Worm (Caenorhabditis elegans) whole organism, L4 larva: ENCODE measurements around the gene fbxb-83.
"Not testable (repeated sequence)": the region's sequence is repeated elsewhere in the genome, so short reads cannot be mapped to it uniquely, and the experiment has no call there.

Experiments used
- F37D6.2 ChIP-seq: sonication (generic microtip); optimal IDR thresholded peaks from 2 replicates; lab custom pipeline; 2016; ENCODE audit warnings: mild to moderate bottlenecking, missing genetic modification characterization, missing compliant biosample characterization
- F44E2.7 ChIP-seq: fragments of 200-800 bp; sonication (Bioruptor generic); IDR thresholded peaks from 2 replicates; pipeline ENCODE4 v2.1.2; 2022; ENCODE audit warnings: missing genetic modification characterization, missing compliant biosample characterization
- R02D3.7 ChIP-seq: fragments of 150-350 bp; sonication (generic microtip); optimal IDR thresholded peaks from 3 replicates; lab custom pipeline; 2014; ENCODE audit warnings: missing biosample characterization, missing genetic modification characterization
- T26A8.4 ChIP-seq: fragments of 200-800 bp; sonication (Bioruptor generic); IDR thresholded peaks from 2 replicates; pipeline ENCODE4 v1.3.6; 2022; ENCODE audit warnings: missing genetic modification characterization, missing compliant biosample characterization
- Y5F2A.4 ChIP-seq: fragments of 200-800 bp; sonication (Bioruptor generic); optimal IDR thresholded peaks from 2 replicates; lab custom pipeline; 2018; ENCODE audit warnings: mild to moderate bottlenecking, missing genetic modification characterization, missing compliant biosample characterization
- ZK337.2 ChIP-seq: fragments of 200-800 bp; sonication (Bioruptor generic); IDR thresholded peaks from 2 replicates; pipeline ENCODE4 v1.3.6; 2022; ENCODE audit warnings: missing genetic modification reagents, missing genetic modification characterization, missing compliant biosample characterization
- aly-2 ChIP-seq: sonication (generic microtip); optimal IDR thresholded peaks from 2 replicates; lab custom pipeline; 2018; ENCODE audit warnings: missing biosample characterization, missing genetic modification characterization
- ceh-20 ChIP-seq: fragments of 200-800 bp; sonication (Bioruptor generic); IDR thresholded peaks from 2 replicates; pipeline ENCODE4 v1.3.6; 2022; ENCODE audit warnings: missing genetic modification reagents, missing genetic modification characterization, missing compliant biosample characterization
- ceh-44 ChIP-seq: fragments of 200-800 bp; sonication (Bioruptor generic); IDR thresholded peaks from 2 replicates; pipeline ENCODE4 v1.3.6; 2022; ENCODE audit warnings: missing genetic modification reagents, missing genetic modification characterization, missing compliant biosample characterization
- cey-2 ChIP-seq: sonication (generic microtip); optimal IDR thresholded peaks from 3 replicates; lab custom pipeline; 2017; ENCODE audit warnings: missing genetic modification characterization, mild to moderate bottlenecking, missing compliant biosample characterization, antibody characterized with exemption, borderline replicate concordance; ENCODE audit not compliant: insufficient read depth
- dmd-6 ChIP-seq: fragments of 200-800 bp; sonication (Bioruptor generic); IDR thresholded peaks from 2 replicates; pipeline ENCODE4 v1.3.6; 2022; ENCODE audit warnings: missing genetic modification reagents, missing genetic modification characterization, missing compliant biosample characterization
- dmd-8 ChIP-seq: fragments of 200-800 bp; sonication (Bioruptor generic); IDR thresholded peaks from 2 replicates; pipeline ENCODE4 v1.3.6; 2022; ENCODE audit warnings: missing genetic modification characterization, missing compliant biosample characterization
- egl-27 ChIP-seq: sonication (generic microtip); optimal IDR thresholded peaks from 3 replicates; lab custom pipeline; 2017; ENCODE audit warnings: missing biosample characterization, missing genetic modification reagents, missing genetic modification characterization
- fkh-10 ChIP-seq: fragments of 150-350 bp; optimal IDR thresholded peaks from 2 replicates; lab custom pipeline; 2014; ENCODE audit warnings: missing biosample characterization, missing genetic modification reagents, missing genetic modification characterization
- gei-8 ChIP-seq: fragments of 200-800 bp; sonication (Bioruptor generic); optimal IDR thresholded peaks from 2 replicates; lab custom pipeline; 2018; ENCODE audit warnings: mild to moderate bottlenecking, missing genetic modification characterization, missing compliant biosample characterization
- hlh-11 ChIP-seq: fragments of 200-800 bp; sonication (Bioruptor generic); optimal IDR thresholded peaks from 2 replicates; lab custom pipeline; 2018; ENCODE audit warnings: mild to moderate bottlenecking, missing genetic modification characterization, missing compliant biosample characterization
- hlh-30 ChIP-seq: sonication (generic microtip); optimal IDR thresholded peaks from 2 replicates; lab custom pipeline; 2017; ENCODE audit warnings: antibody characterized with exemption, mild to moderate bottlenecking, missing genetic modification characterization, missing compliant biosample characterization; ENCODE audit not compliant: insufficient read depth
- hmg-1.1 ChIP-seq: fragments of 200-800 bp; sonication (Bioruptor generic); IDR thresholded peaks from 2 replicates; pipeline ENCODE4 v1.3.6; 2022; ENCODE audit warnings: missing genetic modification reagents, missing genetic modification characterization, missing compliant biosample characterization
- lim-7 ChIP-seq: fragments of 200-800 bp; sonication (Bioruptor generic); IDR thresholded peaks from 2 replicates; pipeline ENCODE4 v1.3.6; 2022; ENCODE audit warnings: missing genetic modification characterization, missing compliant biosample characterization
- lin-1 ChIP-seq: fragments of 200-800 bp; sonication (Bioruptor generic); IDR thresholded peaks from 2 replicates; pipeline ENCODE4 v1.3.6; 2022; ENCODE audit warnings: missing genetic modification reagents, missing genetic modification characterization, missing compliant biosample characterization
- lsy-2 ChIP-seq, 2 experiments: fragments of 150-350 bp in 1 of 2; sonication (generic microtip) in 1 of 2; optimal IDR thresholded peaks; 2 replicates each; lab custom pipeline; 2014 to 2017; ENCODE audit warnings: missing biosample characterization in 2 of 2, missing genetic modification characterization in 2 of 2
- mep-1 ChIP-seq: fragments of 150-350 bp; sonication (generic microtip); optimal IDR thresholded peaks from 3 replicates; lab custom pipeline; 2014; ENCODE audit warnings: missing biosample characterization, missing genetic modification characterization
- mes-2 ChIP-seq: sonication (generic microtip); optimal IDR thresholded peaks from 2 replicates; lab custom pipeline; 2016; ENCODE audit warnings: missing genotype, mild to moderate bottlenecking, missing genetic modification characterization, missing compliant biosample characterization; ENCODE audit not compliant: poor library complexity, severe bottlenecking
- mxl-2 ChIP-seq: fragments of 200-800 bp; sonication (Bioruptor generic); conservative IDR thresholded peaks from 2 replicates; pipeline ENCODE4 v1.3.6; 2022; ENCODE audit warnings: missing genetic modification reagents, missing genetic modification characterization, missing compliant biosample characterization
- mxl-3 ChIP-seq: fragments of 200-800 bp; sonication (Bioruptor generic); optimal IDR thresholded peaks from 2 replicates; lab custom pipeline; 2018; ENCODE audit warnings: mild to moderate bottlenecking, missing genetic modification characterization, missing compliant biosample characterization
- nhr-11 ChIP-seq: fragments of 150-350 bp; optimal IDR thresholded peaks from 2 replicates; lab custom pipeline; 2014; ENCODE audit warnings: missing biosample characterization, missing genetic modification characterization
- nhr-111 ChIP-seq: fragments of 200-800 bp; sonication (Bioruptor generic); optimal IDR thresholded peaks from 2 replicates; lab custom pipeline; 2018; ENCODE audit warnings: mild to moderate bottlenecking, missing genetic modification characterization, missing compliant biosample characterization
- nhr-237 ChIP-seq: sonication (generic microtip); optimal IDR thresholded peaks from 2 replicates; lab custom pipeline; 2017; ENCODE audit warnings: missing biosample characterization, missing genetic modification characterization
- nhr-42 ChIP-seq: fragments of 200-800 bp; sonication (Bioruptor generic); IDR thresholded peaks from 2 replicates; pipeline ENCODE4 v1.3.6; 2022; ENCODE audit warnings: missing genetic modification characterization, missing compliant biosample characterization
- nhr-6 ChIP-seq: fragments of 150-350 bp; optimal IDR thresholded peaks from 2 replicates; lab custom pipeline; 2014; ENCODE audit warnings: missing biosample characterization, missing genetic modification characterization
- nhr-76 ChIP-seq: fragments of 150-350 bp; optimal IDR thresholded peaks from 2 replicates; lab custom pipeline; 2014; ENCODE audit warnings: missing biosample characterization, missing genetic modification characterization
- sdz-12 ChIP-seq: fragments of 200-800 bp; sonication (Bioruptor generic); optimal IDR thresholded peaks from 2 replicates; lab custom pipeline; 2018; ENCODE audit warnings: mild to moderate bottlenecking, missing genetic modification characterization, missing compliant biosample characterization
- skn-1 ChIP-seq: fragments of 150-350 bp; optimal IDR thresholded peaks from 2 replicates; lab custom pipeline; 2014; ENCODE audit warnings: missing biosample characterization, missing genetic modification characterization
- spr-1 ChIP-seq: sonication (generic microtip); optimal IDR thresholded peaks from 2 replicates; lab custom pipeline; 2016; ENCODE audit warnings: mild to moderate bottlenecking, missing genetic modification characterization, missing compliant biosample characterization
- spr-3 ChIP-seq: fragments of 200-800 bp; sonication (Bioruptor generic); optimal IDR thresholded peaks from 2 replicates; lab custom pipeline; 2018; ENCODE audit warnings: mild to moderate bottlenecking, missing genetic modification characterization, missing compliant biosample characterization
- unc-62 ChIP-seq, 3 experiments: fragments of 150-350 bp in 1 of 3; sonication (generic microtip); optimal IDR thresholded peaks in 2 of 3; peaks in 1 of 3; 1 replicate in 1 of 3; 2 replicates in 2 of 3; lab custom pipeline; 2014 to 2017; ENCODE audit warnings: missing biosample characterization in 3 of 3, missing genetic modification characterization in 3 of 3, missing genetic modification reagents in 3 of 3, missing genotype in 1 of 3
- vab-7 ChIP-seq: fragments of 200-800 bp; sonication (Bioruptor generic); IDR thresholded peaks from 2 replicates; pipeline ENCODE4 v1.3.6; 2022; ENCODE audit warnings: missing genetic modification reagents, missing genetic modification characterization, missing compliant biosample characterization
- zag-1 ChIP-seq: fragments of 150-350 bp; optimal IDR thresholded peaks from 2 replicates; lab custom pipeline; 2014; ENCODE audit warnings: missing biosample characterization, missing genetic modification characterization
- ztf-7 ChIP-seq: fragments of 150-350 bp; optimal IDR thresholded peaks from 2 replicates; lab custom pipeline; 2014; ENCODE audit warnings: missing biosample characterization, missing genetic modification characterization

The fbxb-83 gene

DNA sequence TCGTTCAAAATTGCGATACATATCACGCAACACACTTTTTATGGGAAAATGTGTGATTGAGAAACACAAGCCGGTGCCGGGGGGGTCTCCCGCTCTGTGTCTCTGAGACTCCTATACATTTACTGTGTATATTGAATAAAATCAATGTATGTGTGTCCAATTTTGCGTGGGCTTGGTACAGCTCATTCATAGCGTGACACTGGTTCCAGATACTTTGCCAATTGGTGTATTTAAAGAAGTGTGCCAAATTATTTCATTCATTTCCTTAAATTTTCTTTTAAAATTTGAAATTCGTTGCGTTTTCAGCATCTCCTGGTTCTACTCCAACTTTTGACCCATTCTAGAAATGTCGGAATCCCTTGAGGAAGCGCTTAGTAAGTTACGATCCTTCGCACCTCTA lies 27.8 kb downstream of the fbxb-83 start, which contains the start of gene C29F9.5:
Gene C29F9.5 (plus strand): TSS at position 301 of the 400 bp plus-strand sequence.
- TF ChIP-seq unc-62 (GFP tag; optimal IDR thresholded peaks at IDR 0.05 in 1 of 2; lab: Kevin White, UChicago) (peak in 1 of 2 experiments; percentile 59), unc-62 (tag; optimal IDR thresholded peaks at IDR 0.05; lab: Kevin White, UChicago) (no peak), vab-7 (GFP tag; lab: Robert Waterston, UW) (no peak)

DNA sequence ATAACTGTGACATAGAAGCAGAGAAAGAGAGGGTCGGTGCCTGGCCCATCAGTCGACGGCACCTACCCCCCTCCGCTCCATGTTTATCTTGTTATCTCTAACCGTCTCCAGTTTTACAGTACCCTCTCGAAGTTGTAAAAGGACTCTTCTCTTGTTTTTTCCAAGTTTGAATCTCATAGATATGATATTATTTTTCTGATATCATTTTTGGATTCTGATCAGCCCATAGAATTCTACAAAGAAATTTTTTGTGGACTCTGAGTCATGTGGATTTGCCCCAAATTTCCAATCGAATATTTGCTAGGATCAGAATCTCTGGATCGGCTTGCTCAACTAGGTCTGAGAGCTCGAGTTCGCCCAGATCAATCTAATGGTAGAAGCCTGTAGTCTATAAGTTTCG lies 30.4 kb downstream of the fbxb-83 start, which contains the start of gene C29F9.6:
Gene C29F9.6 (plus strand): TSS at position 301 of the 400 bp plus-strand sequence.
- no peak for TF ChIP-seq dmd-8 (GFP tag; lab: Robert Waterston, UW)
- no peak for TF ChIP-seq spr-3 (GFP tag; lab: Kevin White, UChicago)
- no peak for TF ChIP-seq lim-7 (GFP tag; lab: Robert Waterston, UW)
- no peak for TF ChIP-seq nhr-111 (GFP tag; lab: Kevin White, UChicago)
- no peak for TF ChIP-seq ceh-20 (GFP tag; lab: Robert Waterston, UW)
- no peak for TF ChIP-seq F37D6.2 (tag; lab: Kevin White, UChicago)
- TF ChIP-seq cey-2 (tag; lab: Kevin White, UChicago), result no peak
- no peak for TF ChIP-seq aly-2
- no peak for TF ChIP-seq Y5F2A.4 (GFP tag; lab: Kevin White, UChicago)
- no peak for TF ChIP-seq skn-1 (tag; lab: Kevin White, UChicago)
- no peak for TF ChIP-seq dmd-6 (GFP tag; lab: Robert Waterston, UW)
- TF ChIP-seq zag-1, result no peak
- TF ChIP-seq R02D3.7, result no peak
- TF ChIP-seq lin-1 (GFP tag; lab: Robert Waterston, UW), result no peak
- no peak for TF ChIP-seq ceh-44 (GFP tag; lab: Robert Waterston, UW)
- TF ChIP-seq, all 104 proteins: peak for 0

DNA sequence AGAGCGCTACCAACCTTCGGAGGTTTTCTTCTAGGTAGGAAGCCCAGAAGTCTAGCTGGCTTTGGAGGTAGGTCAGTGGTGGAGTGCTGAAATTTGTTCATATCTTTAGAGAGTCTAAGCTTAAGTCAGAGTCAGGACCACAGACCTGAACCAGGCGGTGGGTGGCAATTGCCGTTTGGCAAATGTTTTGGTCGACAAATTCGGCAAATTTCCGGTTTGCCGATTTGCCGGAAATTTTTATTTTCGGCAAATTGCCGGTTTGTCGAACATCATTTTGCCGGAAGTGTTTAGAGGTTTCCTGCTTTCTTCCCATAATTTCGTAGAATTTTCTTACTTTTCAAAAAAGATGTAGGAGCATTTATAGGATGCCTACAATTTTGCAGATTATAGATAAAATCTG lies 46.2 kb downstream of the fbxb-83 start, which contains the start of gene C29F9.9:
Gene C29F9.9 (minus strand): TSS at position 101 of the 400 bp plus-strand sequence.
- TF ChIP-seq F44E2.7 (GFP tag; lab: Robert Waterston, UW); nhr-237 (tag; lab: Kevin White, UChicago); egl-27 (tag; lab: Kevin White, UChicago): not testable (repeated sequence)

ce11 chrIII:97018-97417 lies 48.0 kb downstream of the fbxb-83 start, which contains the start of gene C29F9.8:
C29F9.8 (minus strand) TSS chrIII:97118.
- not testable (repeated sequence) for TF ChIP-seq spr-1; gei-8 (GFP tag; lab: Kevin White, UChicago); fkh-10 (GFP tag; lab: Kevin White, UChicago)

DNA sequence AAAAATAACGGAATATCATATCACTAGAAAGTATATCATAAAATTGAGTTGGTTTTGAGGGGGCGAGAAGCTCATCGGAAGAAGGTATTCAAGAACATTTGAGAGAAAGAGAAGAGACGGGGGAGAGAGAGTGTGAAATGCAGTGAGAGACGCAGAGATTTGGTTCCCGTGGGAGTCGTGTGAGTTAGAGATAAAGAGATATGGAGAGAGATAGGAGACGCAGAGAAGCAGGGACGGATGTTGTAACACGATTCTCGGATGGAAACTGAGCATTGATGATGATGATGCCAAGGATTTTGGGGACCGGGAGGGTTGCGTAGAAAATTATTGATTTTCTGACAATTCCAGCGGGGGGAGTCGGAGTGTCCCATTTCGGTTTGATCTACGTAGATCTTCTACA lies 48.8 kb downstream of the fbxb-83 start:
- TF ChIP-seq nhr-42 (GFP tag; lab: Robert Waterston, UW) (0 out of 2 replicates have a peak, but pooled peaks have one; percentile 29), T26A8.4 (GFP tag; lab: Robert Waterston, UW) (no peak), mep-1 (tag; lab: Kevin White, UChicago) (no peak), nhr-6 (tag; lab: Kevin White, UChicago) (no peak), ztf-7 (tag; lab: Kevin White, UChicago) (no peak), spr-1 (no peak), mxl-3 (GFP tag; lab: Kevin White, UChicago) (no peak), hlh-11 (tag; lab: Kevin White, UChicago) (peak; percentile 26), ZK337.2 (GFP tag; lab: Robert Waterston, UW) (no peak), vab-7 (GFP tag; lab: Robert Waterston, UW) (no peak), hmg-1.1 (GFP tag; lab: Robert Waterston, UW) (peak; percentile 51; the same call in 1 of the 2 replicates), nhr-76 (tag; lab: Kevin White, UChicago) (no peak), hlh-30 (tag; lab: Kevin White, UChicago) (peak; percentile 40), nhr-11 (tag; lab: Kevin White, UChicago) (peak; percentile 8), lsy-2 (tag; optimal IDR thresholded peaks at IDR 0.05; lab: Kevin White, UChicago) (peak in 1 of 2 experiments; percentile 16), skn-1 (tag; lab: Kevin White, UChicago) (no peak), gei-8 (GFP tag; lab: Kevin White, UChicago) (peak; percentile 10), sdz-12 (no peak), mxl-2 (GFP tag; lab: Robert Waterston, UW) (no peak), mes-2 (tag; lab: Kevin White, UChicago) (peak; percentile 41)
- TF ChIP-seq, all 104 proteins: peak for 8
